Fruit fly (Drosophila melanogaster): ENCODE measurements around the gene Ret.

- no peak for TF ChIP-seq Myc (optimal IDR thresholded peaks at IDR 0.05)
- TF ChIP-seq ttk (optimal IDR thresholded peaks at IDR 0.05), result no peak
- TF ChIP-seq psq (optimal IDR thresholded peaks at IDR 0.05), result no peak
- TF ChIP-seq Sin3A (optimal IDR thresholded peaks at IDR 0.05), result no peak
Observed at dm6 chr2L:21245093-21245736, 46.7 kb upstream of the Ret start.

Data from Kc167 (cell line).